Fruit fly (Drosophila melanogaster) whole organism, embryonic: ENCODE data around the gene hfp.

Experiments used
- CG11247 ChIP-seq: fragments of 200-800 bp; sonication (Bioruptor generic); IDR thresholded peaks from 2 replicates; pipeline ENCODE4 v1.3.6; 2022; ENCODE audit warnings: missing biosample characterization, missing genetic modification characterization
- CG12071 ChIP-seq: fragments of 200-800 bp; sonication (Bioruptor generic); optimal IDR thresholded peaks from 3 replicates; lab custom pipeline; 2018; ENCODE audit warnings: missing biosample characterization, mild to moderate bottlenecking, missing genetic modification characterization
- CG12155 ChIP-seq: fragments of 200-800 bp; sonication (Bioruptor generic); optimal IDR thresholded peaks from 3 replicates; lab custom pipeline; 2016; ENCODE audit warnings: missing biosample characterization, missing genetic modification characterization
- CG13296 ChIP-seq: fragments of 200-800 bp; sonication (Bioruptor generic); optimal IDR thresholded peaks from 3 replicates; lab custom pipeline; 2018; ENCODE audit warnings: missing biosample characterization, mild to moderate bottlenecking, missing genetic modification characterization
- CG13624 ChIP-seq: fragments of 200-800 bp; sonication (Bioruptor generic); optimal IDR thresholded peaks from 2 replicates; lab custom pipeline; 2016; ENCODE audit warnings: missing biosample characterization, missing genetic modification characterization
- CG1529 ChIP-seq: fragments of 200-800 bp; sonication (Bioruptor generic); optimal IDR thresholded peaks from 3 replicates; lab custom pipeline; 2018; ENCODE audit warnings: missing biosample characterization, missing genetic modification characterization
- CG17186 ChIP-seq: fragments of 200-800 bp; sonication (Bioruptor generic); optimal IDR thresholded peaks from 3 replicates; lab custom pipeline; 2017; ENCODE audit warnings: missing biosample characterization, missing genetic modification reagents, missing genetic modification characterization
- CG17802 ChIP-seq: fragments of 200-800 bp; sonication (Bioruptor generic); optimal IDR thresholded peaks from 2 replicates; lab custom pipeline; 2018; ENCODE audit warnings: missing biosample characterization, mild to moderate bottlenecking, missing genetic modification characterization, moderate library complexity
- CG31224 ChIP-seq: fragments of 200-800 bp; sonication (Bioruptor generic); IDR thresholded peaks from 2 replicates; pipeline ENCODE4 v1.3.6; 2022; ENCODE audit warnings: missing biosample characterization, missing genetic modification characterization
- CG3838 ChIP-seq: fragments of 200-800 bp; sonication (Bioruptor generic); optimal IDR thresholded peaks from 3 replicates; lab custom pipeline; 2016; ENCODE audit warnings: missing biosample characterization, missing genetic modification characterization
- CG4854 ChIP-seq: fragments of 200-800 bp; sonication (Bioruptor generic); optimal IDR thresholded peaks from 2 replicates; lab custom pipeline; 2016; ENCODE audit warnings: missing biosample characterization, missing genetic modification characterization, inconsistent platforms
- CG7987 ChIP-seq: fragments of 200-800 bp; sonication (Bioruptor generic); optimal IDR thresholded peaks from 2 replicates; lab custom pipeline; 2018; ENCODE audit warnings: missing biosample characterization, mild to moderate bottlenecking, missing genetic modification characterization, moderate library complexity
- CG9727 ChIP-seq: fragments of 200-800 bp; sonication (Bioruptor generic); optimal IDR thresholded peaks from 3 replicates; lab custom pipeline; 2017; ENCODE audit warnings: missing biosample characterization, mild to moderate bottlenecking, missing genetic modification characterization
- D ChIP-seq, 2 experiments: fragments of 200-800 bp in 1 of 2; fragments of >200 bp in 1 of 2; sonication (Bioruptor generic) in 1 of 2; optimal IDR thresholded peaks; 2 replicates in 1 of 2; 3 replicates in 1 of 2; lab custom pipeline; 2017; ENCODE audit warnings: mild to moderate bottlenecking in 1 of 2, missing biosample characterization in 1 of 2, missing genetic modification characterization in 1 of 2, missing genetic modification reagents in 1 of 2
- Deaf1 ChIP-seq: fragments of 200-800 bp; optimal IDR thresholded peaks from 3 replicates; lab custom pipeline; 2019; ENCODE audit warnings: missing biosample characterization, mild to moderate bottlenecking, missing genetic modification characterization, moderate library complexity
- Dek ChIP-seq: fragments of 200-800 bp; sonication (Bioruptor generic); optimal IDR thresholded peaks from 3 replicates; lab custom pipeline; 2019; ENCODE audit warnings: missing biosample characterization, mild to moderate bottlenecking, missing genetic modification characterization, moderate library complexity
- Dll ChIP-seq: fragments of 200-800 bp; sonication (Bioruptor generic); IDR thresholded peaks from 4 replicates; pipeline ENCODE4 v1.3.6; 2022; ENCODE audit warnings: missing biosample characterization, missing genetic modification characterization; ENCODE audit not compliant: partially characterized antibody
- HmgD ChIP-seq: fragments of 200-800 bp; sonication (Bioruptor generic); optimal IDR thresholded peaks from 3 replicates; lab custom pipeline; 2016; ENCODE audit warnings: missing biosample characterization, missing genetic modification characterization
- Hr78 ChIP-seq, 2 experiments: fragments of 200-800 bp in 1 of 2; fragments of >200 bp in 1 of 2; sonication (Bioruptor generic) in 1 of 2; optimal IDR thresholded peaks; 2 replicates each; lab custom pipeline; 2017 to 2019; ENCODE audit warnings: missing biosample characterization in 2 of 2, missing genetic modification characterization in 2 of 2, mild to moderate bottlenecking in 1 of 2, moderate library complexity in 1 of 2
- Nf-YB ChIP-seq: fragments of 200-800 bp; sonication (Bioruptor generic); optimal IDR thresholded peaks from 3 replicates; lab custom pipeline; 2019; ENCODE audit warnings: missing biosample characterization, mild to moderate bottlenecking, missing genetic modification characterization, moderate library complexity
- Oaz ChIP-seq: fragments of 200-800 bp; sonication (Bioruptor generic); IDR thresholded peaks from 2 replicates; pipeline ENCODE4 v1.3.6; 2022; ENCODE audit warnings: missing biosample characterization, missing genetic modification characterization
- Spps ChIP-seq: fragments of 200-800 bp; sonication (Bioruptor generic); optimal IDR thresholded peaks from 2 replicates; lab custom pipeline; 2018; ENCODE audit warnings: missing biosample characterization, mild to moderate bottlenecking, missing genetic modification characterization
- Taf1 ChIP-seq: fragments of 200-800 bp; sonication (Bioruptor generic); IDR thresholded peaks from 2 replicates; pipeline ENCODE4 v1.3.6; 2022; ENCODE audit warnings: missing biosample characterization, missing genetic modification characterization
- bigmax ChIP-seq: fragments of 200-800 bp; sonication (Bioruptor generic); optimal IDR thresholded peaks from 2 replicates; lab custom pipeline; 2018; ENCODE audit warnings: missing biosample characterization, mild to moderate bottlenecking, missing genetic modification characterization
- btn ChIP-seq: fragments of 200-800 bp; sonication (Bioruptor generic); optimal IDR thresholded peaks from 2 replicates; lab custom pipeline; 2016; ENCODE audit warnings: missing biosample characterization, missing genetic modification characterization
- caup ChIP-seq: fragments of 200-800 bp; sonication (Bioruptor generic); optimal IDR thresholded peaks from 3 replicates; lab custom pipeline; 2017; ENCODE audit warnings: missing biosample characterization, mild to moderate bottlenecking, missing genetic modification characterization, moderate library complexity; ENCODE audit not compliant: severe bottlenecking
- chm ChIP-seq: fragments of 200-800 bp; sonication (Bioruptor generic); IDR thresholded peaks from 2 replicates; pipeline ENCODE4 v1.3.6; 2022; ENCODE audit warnings: missing biosample characterization, missing genetic modification characterization
- ewg ChIP-seq: fragments of 200-800 bp; sonication (Bioruptor generic); optimal IDR thresholded peaks from 3 replicates; lab custom pipeline; 2017; ENCODE audit warnings: mild to moderate bottlenecking, missing biosample characterization, missing genetic modification reagents, missing genetic modification characterization
- exex ChIP-seq: fragments of 200-800 bp; sonication (Bioruptor generic); optimal IDR thresholded peaks from 4 replicates; lab custom pipeline; 2018; ENCODE audit warnings: missing biosample characterization, mild to moderate bottlenecking, missing genetic modification characterization, moderate library complexity
- eyg ChIP-seq: fragments of 200-800 bp; sonication (Bioruptor generic); optimal IDR thresholded peaks from 3 replicates; lab custom pipeline; 2016; ENCODE audit warnings: missing biosample characterization, missing genetic modification characterization
- gcm2 ChIP-seq: fragments of 200-800 bp; sonication (Bioruptor generic); optimal IDR thresholded peaks from 2 replicates; lab custom pipeline; 2016; ENCODE audit warnings: missing biosample characterization, missing genetic modification characterization
- grau ChIP-seq: fragments of 200-800 bp; optimal IDR thresholded peaks from 3 replicates; lab custom pipeline; 2019; ENCODE audit warnings: missing biosample characterization, mild to moderate bottlenecking, missing genetic modification characterization, moderate library complexity
- kay ChIP-seq: fragments of 200-800 bp; sonication (Bioruptor generic); optimal IDR thresholded peaks from 2 replicates; lab custom pipeline; 2016; ENCODE audit warnings: missing biosample characterization, missing genetic modification characterization
- ken ChIP-seq: fragments of 200-800 bp; sonication (Bioruptor generic); IDR thresholded peaks from 3 replicates; pipeline ENCODE4 v1.3.6; 2022; ENCODE audit warnings: missing biosample characterization, missing genetic modification characterization
- lov ChIP-seq, 2 experiments: fragments of 200-800 bp in 1 of 2; fragments of >200 bp in 1 of 2; sonication (Bioruptor generic) in 1 of 2; IDR thresholded peaks in 1 of 2; optimal IDR thresholded peaks in 1 of 2; 2 replicates in 1 of 2; 3 replicates in 1 of 2; pipeline versions ENCODE4 v1.3.6 to Lab custom; 2017 to 2022; ENCODE audit warnings: missing biosample characterization in 1 of 2, missing genetic modification characterization in 1 of 2
- mirr ChIP-seq: fragments of 200-800 bp; sonication (Bioruptor generic); optimal IDR thresholded peaks from 3 replicates; lab custom pipeline; 2018; ENCODE audit warnings: missing biosample characterization, mild to moderate bottlenecking, missing genetic modification characterization
- nmo ChIP-seq: fragments of 200-800 bp; sonication (Bioruptor generic); optimal IDR thresholded peaks from 2 replicates; lab custom pipeline; 2018; ENCODE audit warnings: missing biosample characterization, mild to moderate bottlenecking, missing genetic modification characterization, moderate library complexity
- pho ChIP-seq: fragments of 200-800 bp; sonication (Bioruptor generic); optimal IDR thresholded peaks from 2 replicates; lab custom pipeline; 2016; ENCODE audit warnings: missing biosample characterization, missing genetic modification characterization
- pum ChIP-seq: fragments of 200-800 bp; sonication (Bioruptor generic); optimal IDR thresholded peaks from 2 replicates; lab custom pipeline; 2016; ENCODE audit warnings: missing biosample characterization, missing genetic modification characterization
- scrt ChIP-seq: fragments of 200-800 bp; sonication (Bioruptor generic); optimal IDR thresholded peaks from 2 replicates; lab custom pipeline; 2018; ENCODE audit warnings: missing biosample characterization, mild to moderate bottlenecking, missing genetic modification characterization, moderate library complexity
- slbo ChIP-seq: fragments of 200-800 bp; sonication (Bioruptor generic); IDR thresholded peaks from 2 replicates; pipeline ENCODE4 v1.3.6; 2022; ENCODE audit warnings: missing biosample characterization, missing genetic modification characterization
- sr ChIP-seq: fragments of 200-800 bp; sonication (Bioruptor generic); IDR thresholded peaks from 3 replicates; pipeline ENCODE4 v1.3.6; 2022; ENCODE audit warnings: missing biosample characterization, missing genetic modification characterization
- tll ChIP-seq, 2 experiments: fragments of 200-800 bp in 1 of 2; fragments of >200 bp in 1 of 2; sonication (Bioruptor generic) in 1 of 2; optimal IDR thresholded peaks; 2 replicates each; lab custom pipeline; 2017 to 2019; ENCODE audit warnings: missing biosample characterization in 2 of 2, missing genetic modification characterization in 2 of 2, mild to moderate bottlenecking in 1 of 2, moderate library complexity in 1 of 2
- tx ChIP-seq: fragments of 200-800 bp; sonication (Bioruptor generic); optimal IDR thresholded peaks from 2 replicates; lab custom pipeline; 2016; ENCODE audit warnings: missing biosample characterization, missing genetic modification characterization
- vfl ChIP-seq: fragments of 200-800 bp; sonication (Bioruptor generic); optimal IDR thresholded peaks from 2 replicates; lab custom pipeline; 2016; ENCODE audit warnings: missing biosample characterization, missing genetic modification characterization
- zen2 ChIP-seq: fragments of 200-800 bp; sonication (Bioruptor generic); IDR thresholded peaks from 3 replicates; pipeline ENCODE4 v1.3.6; 2022; ENCODE audit warnings: missing biosample characterization, missing genetic modification characterization; ENCODE audit not compliant: partially characterized antibody

The hfp gene

DNA sequence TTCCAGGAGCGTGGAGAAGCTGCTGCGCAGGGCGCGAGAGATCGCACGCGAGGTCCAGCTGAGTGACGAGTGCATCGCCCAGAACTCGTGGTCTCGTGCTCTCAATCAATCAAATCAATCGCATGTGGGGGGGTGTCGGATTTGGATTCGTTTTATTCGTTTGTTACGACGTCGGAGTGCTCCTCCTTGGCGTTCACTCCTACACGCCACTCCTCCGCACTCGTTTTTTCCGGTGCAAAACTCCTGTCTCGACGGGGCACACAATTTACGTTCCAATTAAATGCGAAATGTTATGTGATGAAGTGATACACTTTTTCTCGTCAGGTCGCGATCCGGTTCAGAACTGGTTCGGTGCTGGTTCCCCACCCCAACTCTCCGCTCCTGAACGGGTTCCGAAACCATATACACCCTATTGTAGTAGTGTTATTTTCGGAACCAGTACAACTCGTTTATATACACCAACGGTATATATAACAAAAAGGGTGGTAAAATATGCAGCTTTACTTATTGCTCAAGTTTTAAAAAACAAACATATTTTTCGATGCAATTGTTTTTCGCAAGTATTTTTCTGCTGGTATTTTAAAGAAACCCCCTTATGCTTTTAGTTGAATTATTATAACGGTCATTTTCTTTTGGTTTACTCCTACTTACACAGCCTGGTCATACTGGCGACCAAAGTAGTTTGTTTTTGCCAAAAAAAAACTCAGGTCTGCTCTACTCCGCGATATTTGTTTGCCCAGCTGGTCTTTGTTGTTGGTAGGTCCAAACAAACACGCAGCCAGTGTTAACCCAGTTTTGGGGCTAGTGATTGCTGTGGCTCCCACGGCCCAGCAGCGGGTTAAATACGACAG, 34.3 kb upstream of the hfp start, which contains the start of the genes CG12091 and pns (continued):
- no peak for TF ChIP-seq D (optimal IDR thresholded peaks at IDR 0.05; lab: Kevin White, UChicago)
- TF ChIP-seq D (GFP tag; optimal IDR thresholded peaks at IDR 0.05; lab: Kevin White, UChicago): peak; percentile 22
- peak; percentile 72 for TF ChIP-seq CG12155 (GFP tag; lab: Kevin White, UChicago)
- peak; percentile 56 for TF ChIP-seq scrt (GFP tag; lab: Kevin White, UChicago)
- peak; percentile 40 for TF ChIP-seq vfl (GFP tag; lab: Kevin White, UChicago)
- TF ChIP-seq sr (GFP tag; lab: Robert Waterston, UW): no peak
- TF ChIP-seq CG9727 (GFP tag; lab: Kevin White, UChicago): peak; percentile 71
- peak; percentile 61 for TF ChIP-seq tx (GFP tag; lab: Kevin White, UChicago)
- no peak; the same call in 2 of the 3 replicates for TF ChIP-seq zen2
- peak; percentile 16 for TF ChIP-seq CG1529
- peak; percentile 49 for TF ChIP-seq eyg
- peak; percentile 57 for TF ChIP-seq kay (GFP tag; lab: Kevin White, UChicago)
- peak in 1 of 2 experiments; percentile 61 for TF ChIP-seq Hr78 (GFP tag; optimal IDR thresholded peaks at IDR 0.05; lab: Kevin White, UChicago)
- TF ChIP-seq Deaf1 (tag; lab: Kevin White, UChicago): peak; percentile 51
- TF ChIP-seq slbo (GFP tag; lab: Robert Waterston, UW): peak; percentile 83
- peak; percentile 57 for TF ChIP-seq CG12071 (GFP tag; lab: Kevin White, UChicago)
- TF ChIP-seq btn: peak; percentile 28
- TF ChIP-seq CG11247 (GFP tag; lab: Robert Waterston, UW): peak; percentile 29; the same call in 1 of the 2 replicates
- TF ChIP-seq HmgD: no peak
- peak; percentile 63 for TF ChIP-seq pum (GFP tag; lab: Kevin White, UChicago)
- 0 out of 3 replicates have a peak, but pooled peaks have one; percentile 31 for TF ChIP-seq ken (GFP tag; lab: Robert Waterston, UW)
- peak; percentile 32 for TF ChIP-seq Nf-YB (GFP tag; lab: Kevin White, UChicago)
- no peak for TF ChIP-seq tll (GFP tag; optimal IDR thresholded peaks at IDR 0.05; lab: Kevin White, UChicago)
- TF ChIP-seq gcm2 (GFP tag; lab: Kevin White, UChicago): peak; percentile 6
- peak; percentile 60 for TF ChIP-seq CG4854 (GFP tag; lab: Kevin White, UChicago)
- peak; percentile 45 for TF ChIP-seq CG17186 (GFP tag; lab: Kevin White, UChicago)
- peak; percentile 71 for TF ChIP-seq caup (GFP tag; lab: Kevin White, UChicago)
- peak; percentile 50 for TF ChIP-seq CG13296 (GFP tag; lab: Kevin White, UChicago)
- 0 out of 2 replicates have a peak, but pooled peaks have one; percentile 30 for TF ChIP-seq Taf1
- peak; percentile 80 for TF ChIP-seq nmo (GFP tag; lab: Kevin White, UChicago)
- peak; percentile 66 for TF ChIP-seq pho (GFP tag; lab: Kevin White, UChicago)
- peak; percentile 67 for TF ChIP-seq grau
- peak; percentile 43 for TF ChIP-seq CG7987 (GFP tag; lab: Kevin White, UChicago)
- peak; percentile 7 for TF ChIP-seq bigmax (GFP tag; lab: Kevin White, UChicago)
- peak; percentile 29; the same call in 1 of the 2 replicates for TF ChIP-seq CG31224 (GFP tag; lab: Robert Waterston, UW)
- peak; percentile 9 for TF ChIP-seq Spps (tag; lab: Kevin White, UChicago)
- peak; percentile 46 for TF ChIP-seq Dek
- TF ChIP-seq chm: no peak
- TF ChIP-seq Dll (GFP tag; lab: Robert Waterston, UW): peak; percentile 41; the same call in 1 of the 4 replicates
- TF ChIP-seq ewg (GFP tag; lab: Kevin White, UChicago): peak; percentile 53
- no peak for TF ChIP-seq CG17802 (tag; lab: Kevin White, UChicago)
- no peak for TF ChIP-seq lov (optimal IDR thresholded peaks at IDR 0.05; lab: Kevin White, UChicago)
- TF ChIP-seq lov (GFP tag; IDR thresholded peaks at IDR 0.05; lab: Robert Waterston, UW): no peak
- no peak for TF ChIP-seq mirr
- peak; percentile 77 for TF ChIP-seq CG13624 (GFP tag; lab: Kevin White, UChicago)
- peak; percentile 48 for TF ChIP-seq CG3838 (GFP tag; lab: Kevin White, UChicago)
- no peak for TF ChIP-seq Oaz (GFP tag; lab: Robert Waterston, UW)
- TF ChIP-seq exex: peak; percentile 21
